Worm (Caenorhabditis elegans) whole organism, L4 larva: ENCODE measurements around the gene K08D8.4.

ENCODE experiments used
- R02D3.7 ChIP-seq: fragments of 150-350 bp; sonication (generic microtip); optimal IDR thresholded peaks from 3 replicates; lab custom pipeline; 2014; ENCODE audit warnings: missing biosample characterization, missing genetic modification characterization
- ZK337.2 ChIP-seq: fragments of 200-800 bp; sonication (Bioruptor generic); IDR thresholded peaks from 2 replicates; pipeline ENCODE4 v1.3.6; 2022; ENCODE audit warnings: missing genetic modification reagents, missing genetic modification characterization, missing compliant biosample characterization
- ama-1 ChIP-seq: fragments of 150-350 bp; optimal IDR thresholded peaks from 2 replicates; lab custom pipeline; 2014; ENCODE audit warnings: inconsistent platforms, mixed read lengths
- egl-27 ChIP-seq: sonication (generic microtip); optimal IDR thresholded peaks from 3 replicates; lab custom pipeline; 2017; ENCODE audit warnings: missing biosample characterization, missing genetic modification reagents, missing genetic modification characterization
- jun-1 ChIP-seq: fragments of 150-350 bp; optimal IDR thresholded peaks from 2 replicates; lab custom pipeline; 2014; ENCODE audit warnings: missing biosample characterization, missing genetic modification reagents, missing genetic modification characterization
- lin-13 ChIP-seq: fragments of 150-350 bp; optimal IDR thresholded peaks from 2 replicates; lab custom pipeline; 2014; ENCODE audit warnings: missing biosample characterization, missing genetic modification reagents, missing genetic modification characterization
- nhr-6 ChIP-seq: fragments of 150-350 bp; optimal IDR thresholded peaks from 2 replicates; lab custom pipeline; 2014; ENCODE audit warnings: missing biosample characterization, missing genetic modification characterization
- skn-1 ChIP-seq: fragments of 150-350 bp; optimal IDR thresholded peaks from 2 replicates; lab custom pipeline; 2014; ENCODE audit warnings: missing biosample characterization, missing genetic modification characterization
- tag-97 ChIP-seq: fragments of 200-800 bp; sonication (Bioruptor generic); IDR thresholded peaks from 2 replicates; pipeline ENCODE4 v1.3.6; 2022; ENCODE audit warnings: missing genetic modification characterization, missing compliant biosample characterization
- unc-62 ChIP-seq, 3 experiments: fragments of 150-350 bp in 1 of 3; sonication (generic microtip); optimal IDR thresholded peaks in 2 of 3; peaks in 1 of 3; 1 replicate in 1 of 3; 2 replicates in 2 of 3; lab custom pipeline; 2014 to 2017; ENCODE audit warnings: missing biosample characterization in 3 of 3, missing genetic modification characterization in 3 of 3, missing genetic modification reagents in 3 of 3, missing genotype in 1 of 3

- TF ChIP-seq R02D3.7 (no peak), egl-27 (tag; lab: Kevin White, UChicago) (no peak), jun-1 (tag; lab: Kevin White, UChicago) (no peak), lin-13 (GFP tag; lab: Kevin White, UChicago) (no peak), nhr-6 (tag; lab: Kevin White, UChicago) (no peak), unc-62 (GFP tag; optimal IDR thresholded peaks at IDR 0.05 in 1 of 2; lab: Kevin White, UChicago) (no peak), unc-62 (tag; optimal IDR thresholded peaks at IDR 0.05; lab: Kevin White, UChicago) (no peak), tag-97 (GFP tag; lab: Robert Waterston, UW) (no peak), ama-1 (lab: Kevin White, UChicago) (no peak), skn-1 (tag; lab: Kevin White, UChicago) (no peak), ZK337.2 (GFP tag; lab: Robert Waterston, UW) (no peak)
Measured at ce11 chrIV:12899392-12899791, 10.4 kb downstream of the K08D8.4 start, which contains the start of gene K08D8.9.
